Fruit fly (Drosophila melanogaster): ENCODE results near the gene ouib.

ouib gene

dm6 chr3R:8747871-8748775 is 22.8 kb downstream of the ouib start:
- no peak for TF ChIP-seq insv (optimal IDR thresholded peaks at IDR 0.05)
- no peak for TF ChIP-seq Myc (optimal IDR thresholded peaks at IDR 0.05)
- no peak for TF ChIP-seq ttk (optimal IDR thresholded peaks at IDR 0.05)
- TF ChIP-seq psq (optimal IDR thresholded peaks at IDR 0.05): no peak
- no peak for TF ChIP-seq h (optimal IDR thresholded peaks at IDR 0.05)
- TF ChIP-seq Sin3A (optimal IDR thresholded peaks at IDR 0.05): no peak

dm6 chr3R:8748776-8749126 is 23.5 kb downstream of the ouib start:
- TF ChIP-seq Sin3A (optimal IDR thresholded peaks at IDR 0.05): no peak
- TF ChIP-seq h (optimal IDR thresholded peaks at IDR 0.05): no peak
- TF ChIP-seq Myc (optimal IDR thresholded peaks at IDR 0.05): no peak
- no peak for TF ChIP-seq insv (optimal IDR thresholded peaks at IDR 0.05)
- TF ChIP-seq ttk (optimal IDR thresholded peaks at IDR 0.05): no peak
- no peak for TF ChIP-seq psq (optimal IDR thresholded peaks at IDR 0.05)

DNA sequence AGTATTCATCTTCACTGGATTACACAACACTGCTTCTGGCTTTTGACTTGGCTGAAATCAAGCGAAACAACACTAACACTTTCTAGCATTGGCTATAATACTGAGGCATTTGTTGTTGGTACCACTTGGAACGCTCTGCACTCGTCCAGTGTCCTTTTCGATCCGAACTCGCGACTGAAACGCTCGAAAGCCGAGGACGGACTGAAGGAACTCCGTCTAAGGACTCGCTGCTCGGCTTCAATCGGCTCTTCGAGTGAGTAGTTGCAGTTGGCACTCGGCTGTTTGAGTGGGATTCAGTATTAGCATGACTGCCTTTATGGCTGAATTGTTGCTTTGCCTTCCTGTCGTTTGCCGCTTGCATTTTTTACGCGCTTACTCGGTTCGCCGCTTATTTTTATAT is 42.7 kb downstream of the ouib start, which contains the start of the genes CG34135 and CG11768:
Gene CG34135, minus strand, starts transcription at position 194 of the 400 bp plus-strand sequence.
Gene CG11768, minus strand, starts transcription at position 203 of the 400 bp plus-strand sequence.
- TF ChIP-seq ttk (optimal IDR thresholded peaks at IDR 0.05) (no peak), Sin3A (optimal IDR thresholded peaks at IDR 0.05) (no peak), psq (optimal IDR thresholded peaks at IDR 0.05) (no peak), h (optimal IDR thresholded peaks at IDR 0.05) (no peak), insv (optimal IDR thresholded peaks at IDR 0.05) (no peak), Myc (optimal IDR thresholded peaks at IDR 0.05) (no peak)

- TF ChIP-seq h (optimal IDR thresholded peaks at IDR 0.05): no peak
- TF ChIP-seq ttk (optimal IDR thresholded peaks at IDR 0.05): no peak
- TF ChIP-seq Sin3A (optimal IDR thresholded peaks at IDR 0.05): no peak
- no peak for TF ChIP-seq Myc (optimal IDR thresholded peaks at IDR 0.05)
- no peak for TF ChIP-seq insv (optimal IDR thresholded peaks at IDR 0.05)
- no peak for TF ChIP-seq psq (optimal IDR thresholded peaks at IDR 0.05)
These were observed 43.8 kb downstream of the ouib start, which contains the start of gene CG8236 for dm6 chr3R:8769094-8769493. TSS of gene CG8236 (plus strand) at chr3R:8769394.

DNA sequence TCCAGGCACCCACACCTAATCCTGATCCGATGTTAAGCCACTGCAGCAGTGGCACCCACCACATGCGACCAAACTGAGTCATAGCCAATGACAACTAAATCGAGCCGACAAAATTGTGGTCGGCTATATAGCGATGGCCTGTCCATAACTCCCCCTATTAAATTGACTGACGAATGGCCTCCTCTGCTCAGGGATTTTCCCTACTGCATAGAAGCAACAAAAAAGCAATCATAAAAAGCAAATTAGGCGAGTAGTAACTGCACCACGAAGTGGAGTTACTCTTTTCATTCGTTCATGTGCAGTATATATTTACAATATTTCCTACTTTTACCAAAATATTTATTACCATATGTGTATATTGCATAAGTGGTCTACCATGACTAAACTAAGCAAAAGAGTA is 47.3 kb downstream of the ouib start, which contains the start of gene CG13318:
Gene CG13318, minus strand, starts transcription at position 101 of the 400 bp plus-strand sequence.
- TF ChIP-seq h (optimal IDR thresholded peaks at IDR 0.05) (no peak), psq (optimal IDR thresholded peaks at IDR 0.05) (no peak), insv (optimal IDR thresholded peaks at IDR 0.05) (no peak), ttk (optimal IDR thresholded peaks at IDR 0.05) (no peak), Myc (optimal IDR thresholded peaks at IDR 0.05) (no peak), Sin3A (optimal IDR thresholded peaks at IDR 0.05) (no peak)

DNA sequence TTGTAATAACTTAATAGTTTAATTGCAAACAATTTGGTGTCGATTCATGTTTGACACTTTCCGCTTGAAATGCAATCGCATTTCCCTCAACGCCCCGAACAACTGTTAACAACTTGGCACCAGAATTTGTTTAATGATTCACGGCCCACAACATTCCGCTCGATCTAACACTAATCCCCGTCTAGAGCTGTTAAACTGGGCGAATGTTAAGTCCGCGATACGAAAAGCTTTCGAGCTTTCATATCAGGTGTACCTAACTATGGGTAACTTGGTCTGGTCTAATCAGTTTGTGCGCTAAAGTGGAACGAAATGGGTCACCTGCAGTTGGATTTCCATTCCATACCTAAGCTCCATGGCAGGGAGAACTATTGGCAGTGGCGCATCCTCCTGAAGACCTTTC is 47.9 kb downstream of the ouib start, which contains the start of gene CG34301:
Gene CG34301, plus strand, starts transcription at position 301 of the 400 bp plus-strand sequence.
- TF ChIP-seq Sin3A (optimal IDR thresholded peaks at IDR 0.05) (no peak), h (optimal IDR thresholded peaks at IDR 0.05) (no peak), Myc (optimal IDR thresholded peaks at IDR 0.05) (no peak), insv (optimal IDR thresholded peaks at IDR 0.05) (no peak), ttk (optimal IDR thresholded peaks at IDR 0.05) (no peak), psq (optimal IDR thresholded peaks at IDR 0.05) (no peak)

Data from Kc167 (cell line).